Fruit fly (Drosophila melanogaster) whole organism, embryonic: Measurements from ENCODE around the gene CG31287.

Experiments
- Antp ChIP-seq: fragments of 200-800 bp; sonication (Bioruptor generic); optimal IDR thresholded peaks from 3 replicates; lab custom pipeline; 2016; ENCODE audit warnings: missing biosample characterization, missing genetic modification characterization
- BtbVII ChIP-seq: fragments of 200-800 bp; sonication (Bioruptor generic); optimal IDR thresholded peaks from 3 replicates; lab custom pipeline; 2017; ENCODE audit warnings: missing biosample characterization, mild to moderate bottlenecking, missing genetic modification characterization
- C15 ChIP-seq: fragments of 200-800 bp; sonication (Bioruptor generic); IDR thresholded peaks from 3 replicates; pipeline ENCODE4 v1.3.6; 2022; ENCODE audit warnings: missing biosample characterization, missing genetic modification characterization
- CG11093 ChIP-seq: fragments of 200-800 bp; sonication (Bioruptor generic); IDR thresholded peaks from 3 replicates; pipeline ENCODE4 v1.3.6; 2022; ENCODE audit warnings: missing biosample characterization, missing genetic modification characterization
- CG11696 ChIP-seq: fragments of 200-800 bp; sonication (Bioruptor generic); IDR thresholded peaks from 2 replicates; pipeline ENCODE4 v1.3.6; 2022; ENCODE audit warnings: missing biosample characterization, missing genetic modification characterization
- CG13123 ChIP-seq: fragments of 200-800 bp; sonication (Bioruptor generic); optimal IDR thresholded peaks from 2 replicates; lab custom pipeline; 2016; ENCODE audit warnings: missing biosample characterization, missing genetic modification characterization
- CG13296 ChIP-seq: fragments of 200-800 bp; sonication (Bioruptor generic); optimal IDR thresholded peaks from 3 replicates; lab custom pipeline; 2018; ENCODE audit warnings: missing biosample characterization, mild to moderate bottlenecking, missing genetic modification characterization
- CG13894 ChIP-seq: fragments of 200-800 bp; sonication (Bioruptor generic); optimal IDR thresholded peaks from 3 replicates; lab custom pipeline; 2018; ENCODE audit warnings: missing biosample characterization, mild to moderate bottlenecking, missing genetic modification characterization, moderate library complexity
- CG15073 ChIP-seq: fragments of 200-800 bp; sonication (Bioruptor generic); optimal IDR thresholded peaks from 2 replicates; lab custom pipeline; 2016; ENCODE audit warnings: missing biosample characterization, missing genetic modification characterization
- CG15479 ChIP-seq: fragments of 200-800 bp; sonication (Bioruptor generic); optimal IDR thresholded peaks from 3 replicates; lab custom pipeline; 2019; ENCODE audit warnings: missing biosample characterization, mild to moderate bottlenecking, missing genetic modification characterization, moderate library complexity
- CG17361 ChIP-seq: fragments of 200-800 bp; sonication (Bioruptor generic); IDR thresholded peaks from 3 replicates; pipeline ENCODE4 v1.3.6; 2022; ENCODE audit warnings: missing biosample characterization, missing genetic modification characterization
- CG18476 ChIP-seq: fragments of 200-800 bp; sonication (Bioruptor generic); optimal IDR thresholded peaks from 2 replicates; lab custom pipeline; 2016; ENCODE audit warnings: missing biosample characterization, mild to moderate bottlenecking, missing genetic modification characterization
- CG33213 ChIP-seq: fragments of 200-800 bp; sonication (Bioruptor generic); optimal IDR thresholded peaks from 3 replicates; lab custom pipeline; 2016; ENCODE audit warnings: missing biosample characterization, missing genetic modification characterization
- CG8290 ChIP-seq, 3 experiments: fragments of 200-800 bp; sonication (Bioruptor generic); optimal IDR thresholded peaks; 2 replicates each; lab custom pipeline; 2016 to 2019; ENCODE audit warnings: missing biosample characterization in 3 of 3, missing genetic modification characterization in 3 of 3, mild to moderate bottlenecking in 2 of 3, moderate library complexity in 1 of 3
- CG8388 ChIP-seq: fragments of 200-800 bp; sonication (Bioruptor generic); optimal IDR thresholded peaks from 2 replicates; lab custom pipeline; 2019; ENCODE audit warnings: missing biosample characterization, mild to moderate bottlenecking, missing genetic modification characterization, moderate library complexity
- CG8478 ChIP-seq: fragments of >200 bp; optimal IDR thresholded peaks from 2 replicates; lab custom pipeline; 2018
- CHES-1-like ChIP-seq: fragments of 200-800 bp; sonication (Bioruptor generic); optimal IDR thresholded peaks from 2 replicates; lab custom pipeline; 2016; ENCODE audit warnings: missing biosample characterization, missing genetic modification characterization
- Dad ChIP-seq: fragments of 200-800 bp; sonication (Bioruptor generic); optimal IDR thresholded peaks from 3 replicates; lab custom pipeline; 2016; ENCODE audit warnings: missing biosample characterization, missing genetic modification characterization
- Dfd ChIP-seq, 2 experiments: fragments of >200 bp; optimal IDR thresholded peaks; 2 replicates each; lab custom pipeline; 2017; ENCODE audit warnings: missing biosample characterization in 2 of 2, missing genetic modification characterization in 2 of 2
- Fer3 ChIP-seq: fragments of 200-800 bp; sonication (Bioruptor generic); optimal IDR thresholded peaks from 2 replicates; lab custom pipeline; 2018; ENCODE audit warnings: missing biosample characterization, mild to moderate bottlenecking, missing genetic modification characterization, moderate library complexity
- Jarid2 ChIP-seq: fragments of 200-800 bp; sonication (Bioruptor generic); optimal IDR thresholded peaks from 3 replicates; lab custom pipeline; 2017; ENCODE audit warnings: mild to moderate bottlenecking, missing biosample characterization, missing genetic modification reagents, missing genetic modification characterization
- MESR4 ChIP-seq: fragments of 200-800 bp; sonication (Bioruptor generic); optimal IDR thresholded peaks from 2 replicates; lab custom pipeline; 2018; ENCODE audit warnings: missing biosample characterization, mild to moderate bottlenecking, missing genetic modification characterization, moderate library complexity
- Max ChIP-seq: fragments of 200-800 bp; sonication (Bioruptor generic); optimal IDR thresholded peaks from 2 replicates; lab custom pipeline; 2016; ENCODE audit warnings: missing biosample characterization, mild to moderate bottlenecking, missing genetic modification characterization
- Myb ChIP-seq: fragments of 200-800 bp; sonication (Bioruptor generic); optimal IDR thresholded peaks from 2 replicates; lab custom pipeline; 2016; ENCODE audit warnings: missing biosample characterization, missing genetic modification characterization
- Nf-YB ChIP-seq: fragments of 200-800 bp; sonication (Bioruptor generic); optimal IDR thresholded peaks from 3 replicates; lab custom pipeline; 2019; ENCODE audit warnings: missing biosample characterization, mild to moderate bottlenecking, missing genetic modification characterization, moderate library complexity
- Oli ChIP-seq: fragments of 200-800 bp; sonication (Bioruptor generic); optimal IDR thresholded peaks from 2 replicates; lab custom pipeline; 2018; ENCODE audit warnings: missing biosample characterization, mild to moderate bottlenecking, missing genetic modification characterization, moderate library complexity
- Ravus ChIP-seq: fragments of 200-800 bp; sonication (Bioruptor generic); IDR thresholded peaks from 2 replicates; pipeline ENCODE4 v1.3.6; 2022; ENCODE audit warnings: missing biosample characterization, missing genetic modification characterization
- Trl ChIP-seq, 3 experiments: fragments of >200 bp in 2 of 3; fragments of 200-800 bp in 1 of 3; sonication (Bioruptor generic) in 1 of 3; optimal IDR thresholded peaks; 2 replicates in 1 of 3; 3 replicates in 2 of 3; lab custom pipeline; 2016 to 2017; ENCODE audit warnings: missing biosample characterization in 1 of 3, missing genetic modification characterization in 1 of 3
- crol ChIP-seq: fragments of 200-800 bp; sonication (Bioruptor generic); IDR thresholded peaks from 2 replicates; pipeline ENCODE4 v1.3.6; 2022; ENCODE audit warnings: missing biosample characterization, missing genetic modification characterization
- cwo ChIP-seq: fragments of 200-800 bp; sonication (Bioruptor generic); optimal IDR thresholded peaks from 3 replicates; lab custom pipeline; 2017; ENCODE audit warnings: missing biosample characterization, missing genetic modification characterization, mild to moderate bottlenecking, moderate library complexity, missing genetic modification reagents
- danr ChIP-seq: fragments of 200-800 bp; sonication (Bioruptor generic); IDR thresholded peaks from 2 replicates; pipeline ENCODE4 v1.3.6; 2022; ENCODE audit warnings: missing biosample characterization, missing genetic modification characterization
- disco-r ChIP-seq: fragments of 200-800 bp; sonication (Bioruptor generic); optimal IDR thresholded peaks from 2 replicates; lab custom pipeline; 2016; ENCODE audit warnings: missing biosample characterization, missing genetic modification characterization
- dpn ChIP-seq, 2 experiments: fragments of 200-800 bp; sonication (Bioruptor generic); optimal IDR thresholded peaks; 3 replicates each; lab custom pipeline; 2016; ENCODE audit warnings: missing biosample characterization in 2 of 2, missing genetic modification characterization in 2 of 2
- gfzf ChIP-seq: fragments of 200-800 bp; sonication (Bioruptor generic); optimal IDR thresholded peaks from 2 replicates; lab custom pipeline; 2016; ENCODE audit warnings: missing biosample characterization, mild to moderate bottlenecking, missing genetic modification characterization, moderate library complexity
- gt ChIP-seq: fragments of 200-800 bp; sonication (Bioruptor generic); IDR thresholded peaks from 2 replicates; pipeline ENCODE4 v1.3.6; 2022; ENCODE audit warnings: missing biosample characterization, missing genetic modification characterization
- hb ChIP-seq: fragments of 200-800 bp; sonication (Bioruptor generic); IDR thresholded peaks from 3 replicates; pipeline ENCODE4 v1.3.6; 2022; ENCODE audit warnings: missing biosample characterization, missing genetic modification characterization; ENCODE audit not compliant: partially characterized antibody
- kay ChIP-seq: fragments of 200-800 bp; sonication (Bioruptor generic); optimal IDR thresholded peaks from 2 replicates; lab custom pipeline; 2016; ENCODE audit warnings: missing biosample characterization, missing genetic modification characterization
- nerfin-1 ChIP-seq: fragments of 200-800 bp; sonication (Bioruptor generic); optimal IDR thresholded peaks from 3 replicates; lab custom pipeline; 2019; ENCODE audit warnings: missing biosample characterization, mild to moderate bottlenecking, missing genetic modification characterization, moderate library complexity
- oc ChIP-seq: fragments of 200-800 bp; sonication (Bioruptor generic); optimal IDR thresholded peaks from 2 replicates; lab custom pipeline; 2018; ENCODE audit warnings: missing biosample characterization, mild to moderate bottlenecking, missing genetic modification characterization, moderate library complexity
- pfk ChIP-seq: fragments of 200-800 bp; sonication (Bioruptor generic); optimal IDR thresholded peaks from 2 replicates; lab custom pipeline; 2018; ENCODE audit warnings: missing biosample characterization, mild to moderate bottlenecking, missing genetic modification characterization, moderate library complexity
- pita ChIP-seq: fragments of 200-800 bp; sonication (Bioruptor generic); optimal IDR thresholded peaks from 2 replicates; lab custom pipeline; 2017; ENCODE audit warnings: missing biosample characterization, mild to moderate bottlenecking, missing genetic modification characterization
- sc ChIP-seq, 3 experiments: fragments of >200 bp in 2 of 3; fragments of 200-800 bp in 1 of 3; sonication (Bioruptor generic) in 1 of 3; optimal IDR thresholded peaks; 2 replicates in 2 of 3; 3 replicates in 1 of 3; lab custom pipeline; 2017; ENCODE audit warnings: mild to moderate bottlenecking in 1 of 3, missing biosample characterization in 1 of 3, missing genetic modification characterization in 1 of 3, missing genetic modification reagents in 1 of 3
- shn ChIP-seq: fragments of 200-800 bp; sonication (Bioruptor generic); optimal IDR thresholded peaks from 3 replicates; lab custom pipeline; 2016; ENCODE audit warnings: missing biosample characterization, missing genetic modification characterization
- sisA ChIP-seq: fragments of 200-800 bp; sonication (Bioruptor generic); IDR thresholded peaks from 2 replicates; pipeline ENCODE4 v1.3.6; 2022; ENCODE audit warnings: missing biosample characterization, missing genetic modification characterization
- unc-4 ChIP-seq: fragments of 200-800 bp; sonication (Bioruptor generic); IDR thresholded peaks from 2 replicates; pipeline ENCODE4 v1.3.6; 2022; ENCODE audit warnings: missing biosample characterization, missing genetic modification characterization; ENCODE audit not compliant: partially characterized antibody
- unpg ChIP-seq: fragments of 200-800 bp; sonication (Bioruptor generic); optimal IDR thresholded peaks from 3 replicates; lab custom pipeline; 2018; ENCODE audit warnings: missing biosample characterization, mild to moderate bottlenecking, missing genetic modification characterization, moderate library complexity
- zfh2 ChIP-seq: fragments of 200-800 bp; sonication (Bioruptor generic); optimal IDR thresholded peaks from 2 replicates; lab custom pipeline; 2016; ENCODE audit warnings: missing biosample characterization, missing genetic modification characterization

The CG31287 gene

dm6 chr3R:16247609-16248499 is 44.7 kb downstream of the CG31287 start (continued):
- TF ChIP-seq Fer3 (tag; lab: Kevin White, UChicago) (peak; percentile 94), gfzf (GFP tag; lab: Kevin White, UChicago) (no peak), CG17361 (GFP tag; lab: Robert Waterston, UW) (peak; percentile 78), unc-4 (GFP tag; lab: Robert Waterston, UW) (no peak), Myb (GFP tag; lab: Kevin White, UChicago) (peak; percentile 20), danr (GFP tag; lab: Robert Waterston, UW) (peak; percentile 45), kay (peak; percentile 16), nerfin-1 (tag; lab: Kevin White, UChicago) (peak; percentile 71), Dfd (GFP tag; optimal IDR thresholded peaks at IDR 0.05; lab: Kevin White, UChicago) (no peak), CG8290 (GFP tag; optimal IDR thresholded peaks at IDR 0.05; lab: Kevin White, UChicago) (no peak), CG8290 (tag; optimal IDR thresholded peaks at IDR 0.05; lab: Kevin White, UChicago) (peak in 1 of 2 experiments; percentile 33), Max (GFP tag; lab: Kevin White, UChicago) (peak; percentile 85), hb (GFP tag; lab: Robert Waterston, UW) (no peak), CG18476 (GFP tag; lab: Kevin White, UChicago) (peak; percentile 84), MESR4 (GFP tag; lab: Kevin White, UChicago) (no peak), Jarid2 (peak; percentile 56), CG8388 (GFP tag; lab: Kevin White, UChicago) (peak; percentile 41), sisA (GFP tag; lab: Robert Waterston, UW) (peak; percentile 92), Oli (tag; lab: Kevin White, UChicago) (peak; percentile 65), CG33213 (GFP tag; lab: Kevin White, UChicago) (peak; percentile 35), cwo (GFP tag; lab: Kevin White, UChicago) (peak; percentile 92), pfk (GFP tag; lab: Kevin White, UChicago) (peak; percentile 42), Trl (optimal IDR thresholded peaks at IDR 0.05; lab: Kevin White, UChicago) (peak; percentile 55 to 68), Trl (GFP tag; optimal IDR thresholded peaks at IDR 0.05; lab: Kevin White, UChicago) (peak; percentile 79), shn (GFP tag; lab: Kevin White, UChicago) (no peak), CG8478 (lab: Kevin White, UChicago) (no peak), Antp (GFP tag; lab: Kevin White, UChicago) (peak; percentile 85), CG13296 (GFP tag; lab: Kevin White, UChicago) (peak; percentile 85), CG13123 (GFP tag; lab: Kevin White, UChicago) (no peak), Dad (GFP tag; lab: Kevin White, UChicago) (peak; percentile 16), zfh2 (GFP tag; lab: Kevin White, UChicago) (peak; percentile 55), dpn (GFP tag; optimal IDR thresholded peaks at IDR 0.05; lab: Kevin White, UChicago) (peak; percentile 53 to 60), CG11093 (GFP tag; lab: Robert Waterston, UW) (peak; percentile 70; the same call in 1 of the 3 replicates), sc (optimal IDR thresholded peaks at IDR 0.05; lab: Kevin White, UChicago) (no peak), sc (GFP tag; optimal IDR thresholded peaks at IDR 0.05; lab: Kevin White, UChicago) (peak; percentile 19), CG15479 (GFP tag; lab: Kevin White, UChicago) (no peak), CG15073 (GFP tag; lab: Kevin White, UChicago) (no peak), CG11696 (peak; percentile 65; the same call in 1 of the 2 replicates), pita (no peak), CHES-1-like (GFP tag; lab: Kevin White, UChicago) (peak; percentile 43), oc (no peak), disco-r (GFP tag; lab: Kevin White, UChicago) (peak; percentile 27), crol (peak; percentile 58), CG13894 (tag; lab: Kevin White, UChicago) (peak; percentile 85), Nf-YB (GFP tag; lab: Kevin White, UChicago) (peak; percentile 42), Ravus (GFP tag; lab: Robert Waterston, UW) (peak; percentile 56), BtbVII (GFP tag; lab: Kevin White, UChicago) (peak; percentile 95), C15 (GFP tag; lab: Robert Waterston, UW) (peak; percentile 74; the same call in 2 of the 3 replicates), unpg (GFP tag; lab: Kevin White, UChicago) (peak; percentile 56), gt (GFP tag; lab: Robert Waterston, UW) (peak; percentile 43; the same call in 1 of the 2 replicates)
